Worm (Caenorhabditis elegans): ENCODE results near the gene C27F2.10.
A peak's percentile ranks its signal among the peaks of the same experiment; 100 is the strongest.

C27F2.10 gene

DNA sequence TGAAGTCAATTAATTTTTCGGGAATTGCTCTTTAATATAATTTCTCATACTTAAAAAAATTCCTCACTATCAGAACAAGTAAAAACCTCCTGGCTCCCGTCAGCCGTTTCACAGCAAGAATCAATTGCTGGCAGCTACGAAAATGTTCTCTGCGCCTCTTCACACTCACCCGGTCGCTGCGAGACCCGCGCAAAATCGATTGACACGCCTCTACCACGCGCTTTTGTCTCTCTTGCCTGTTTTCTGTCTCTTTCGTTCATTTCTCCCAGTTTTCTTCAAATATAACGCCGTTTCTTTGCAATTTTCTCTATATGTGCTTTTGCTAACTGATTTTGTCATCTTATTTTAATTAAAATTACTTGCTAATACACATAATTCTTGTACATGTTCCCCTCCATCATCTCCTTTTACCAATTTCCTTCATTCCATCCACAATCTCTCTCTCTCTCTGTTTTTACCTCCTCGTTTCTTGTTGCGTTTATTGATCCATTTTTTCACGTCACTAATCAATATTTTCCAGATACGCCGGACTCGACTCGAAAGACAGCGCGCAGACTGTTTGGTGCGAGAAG lies 37.8 kb upstream of the C27F2.10 start, which contains the start of gene pcf-11 (continued):
- TF ChIP-seq tlf-1 (GFP tag; optimal IDR thresholded peaks at IDR 0.05) (peak; percentile 54), hmg-1.2 (GFP tag; IDR thresholded peaks at IDR 0.05) (peak; percentile 46; the same call in 1 of the 2 replicates), ztf-18 (tag; optimal IDR thresholded peaks at IDR 0.05) (peak; percentile 46), F39B2.1 (GFP tag; IDR thresholded peaks at IDR 0.05) (no peak), ekl-4 (GFP tag; IDR thresholded peaks at IDR 0.05) (0 out of 2 replicates have a peak, but pooled peaks have one; percentile 20), F49E8.2 (tag; optimal IDR thresholded peaks at IDR 0.05; ENCODE audit: insufficient read depth) (no peak), madf-3 (GFP tag; IDR thresholded peaks at IDR 0.05) (no peak), attf-6 (GFP tag; IDR thresholded peaks at IDR 0.05) (no peak), hsf-1 (GFP tag; IDR thresholded peaks at IDR 0.05) (no peak), snpc-3.4 (tag; optimal IDR thresholded peaks at IDR 0.05) (peak; percentile 26), F37B4.10 (GFP tag; IDR thresholded peaks at IDR 0.05) (no peak), lin-40 (tag; optimal IDR thresholded peaks at IDR 0.05) (peak; percentile 1)

DNA sequence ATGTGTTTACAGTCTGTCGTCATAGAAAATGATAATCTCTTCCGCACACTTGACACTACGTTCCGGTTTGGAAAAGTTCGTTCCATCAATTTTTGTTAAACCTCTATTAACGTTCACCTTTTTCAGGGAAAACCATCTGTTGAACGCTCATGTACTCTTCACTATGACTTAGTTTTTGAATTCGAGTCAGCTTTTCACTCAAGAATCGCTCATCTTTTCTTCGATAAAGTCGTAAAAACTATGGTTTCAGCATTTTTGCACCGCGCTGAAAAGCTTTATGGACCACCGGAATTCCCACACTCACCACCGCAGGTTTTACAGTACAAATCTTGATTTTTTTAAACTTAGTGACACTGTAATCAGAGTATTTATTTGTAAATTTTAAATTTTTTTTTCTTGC lies 36.9 kb upstream of the C27F2.10 start:
- TF ChIP-seq rcor-1 (GFP tag; IDR thresholded peaks at IDR 0.05) = no peak
- peak in 1 of 3 experiments; percentile 4 for TF ChIP-seq lin-35 (GFP tag; optimal IDR thresholded peaks at IDR 0.05)
- no peak for TF ChIP-seq cebp-2 (GFP tag; IDR thresholded peaks at IDR 0.05)
- TF ChIP-seq efl-1 (GFP tag; optimal IDR thresholded peaks at IDR 0.05) = no peak
- no peak for TF ChIP-seq hsf-1 (GFP tag; IDR thresholded peaks at IDR 0.05)
- peak; percentile 43 for TF ChIP-seq ama-1 (optimal IDR thresholded peaks at IDR 0.05)
- TF ChIP-seq ama-1 (GFP tag; optimal IDR thresholded peaks at IDR 0.05) = no peak
- TF ChIP-seq nfyb-1 (GFP tag; IDR thresholded peaks at IDR 0.05) = 0 out of 2 replicates have a peak, but pooled peaks have one; percentile 12

- TF ChIP-seq chd-7 (tag; optimal IDR thresholded peaks at IDR 0.05) (no peak), lin-40 (tag; optimal IDR thresholded peaks at IDR 0.05) (no peak), attf-5 (GFP tag; optimal IDR thresholded peaks at IDR 0.05) (no peak), madf-6 (GFP tag; IDR thresholded peaks at IDR 0.05) (no peak), T07F8.4 (tag; optimal IDR thresholded peaks at IDR 0.05) (no peak), dpff-1 (tag; optimal IDR thresholded peaks at IDR 0.05) (no peak), rec-8 (tag; optimal IDR thresholded peaks at IDR 0.05) (no peak), egl-18 (GFP tag; IDR thresholded peaks at IDR 0.05) (no peak), lsl-1 (GFP tag; optimal IDR thresholded peaks at IDR 0.05) (no peak), B0035.1 (tag; optimal IDR thresholded peaks at IDR 0.05) (no peak), ceh-40 (GFP tag; IDR thresholded peaks at IDR 0.05) (no peak), Y67H2A.10 (GFP tag; conservative IDR thresholded peaks at IDR 0.05) (no peak), egrh-3 (GFP tag; IDR thresholded peaks at IDR 0.05) (no peak), F33H1.4 (GFP tag; IDR thresholded peaks at IDR 0.05) (no peak), C17E4.6 (GFP tag; IDR thresholded peaks at IDR 0.05) (no peak), lin-26 (GFP tag; IDR thresholded peaks at IDR 0.05) (no peak), K12H6.12 (tag; optimal IDR thresholded peaks at IDR 0.05) (no peak), ztf-22 (GFP tag; optimal IDR thresholded peaks at IDR 0.05) (no peak), ZK185.1 (tag; optimal IDR thresholded peaks at IDR 0.05; ENCODE audit: poor library complexity, severe bottlenecking) (no peak)
These were observed 36.3 kb upstream of the C27F2.10 start, which contains the start of gene R144.13 for ce11 chrIII:5022964-5023363. Gene R144.13 (plus strand): TSS chrIII:5023264.
